Fruit fly (Drosophila melanogaster) whole organism, embryonic: ENCODE measurements around the gene CG46434.

ENCODE experiments used
- ATbp ChIP-seq: fragments of 200-800 bp; sonication (Bioruptor generic); optimal IDR thresholded peaks from 2 replicates; lab custom pipeline; 2017; ENCODE audit warnings: missing biosample characterization, mild to moderate bottlenecking, missing genetic modification characterization, missing genetic modification reagents
- Ada2b ChIP-seq: fragments of 200-800 bp; sonication (Bioruptor generic); IDR thresholded peaks from 2 replicates; pipeline ENCODE4 v1.3.6; 2022; ENCODE audit warnings: missing biosample characterization, missing genetic modification characterization
- Asciz ChIP-seq: fragments of 200-800 bp; sonication (Bioruptor generic); optimal IDR thresholded peaks from 2 replicates; lab custom pipeline; 2017; ENCODE audit warnings: missing biosample characterization, mild to moderate bottlenecking, missing genetic modification characterization, missing genetic modification reagents
- CG11085 ChIP-seq: fragments of 200-800 bp; sonication (Bioruptor generic); IDR thresholded peaks from 2 replicates; pipeline ENCODE4 v1.3.6; 2022; ENCODE audit warnings: missing biosample characterization, missing genetic modification characterization
- CG11560 ChIP-seq: fragments of 200-800 bp; sonication (Bioruptor generic); IDR thresholded peaks from 3 replicates; pipeline ENCODE4 v1.3.6; 2022; ENCODE audit warnings: missing biosample characterization, missing genetic modification characterization
- CG13296 ChIP-seq: fragments of 200-800 bp; sonication (Bioruptor generic); optimal IDR thresholded peaks from 3 replicates; lab custom pipeline; 2018; ENCODE audit warnings: missing biosample characterization, mild to moderate bottlenecking, missing genetic modification characterization
- CG14860 ChIP-seq: fragments of 200-800 bp; sonication (Bioruptor generic); IDR thresholded peaks from 3 replicates; pipeline ENCODE4 v1.3.6; 2022; ENCODE audit warnings: missing biosample characterization, missing genetic modification characterization; ENCODE audit not compliant: partially characterized antibody
- CG15011 ChIP-seq: fragments of 200-800 bp; sonication (Bioruptor generic); optimal IDR thresholded peaks from 3 replicates; lab custom pipeline; 2018; ENCODE audit warnings: missing biosample characterization, mild to moderate bottlenecking, missing genetic modification characterization
- CG15696 ChIP-seq: fragments of 200-800 bp; sonication (Bioruptor generic); optimal IDR thresholded peaks from 2 replicates; lab custom pipeline; 2019; ENCODE audit warnings: missing biosample characterization, mild to moderate bottlenecking, missing genetic modification characterization, moderate library complexity
- CG17359 ChIP-seq: fragments of 200-800 bp; sonication (Bioruptor generic); optimal IDR thresholded peaks from 3 replicates; lab custom pipeline; 2018; ENCODE audit warnings: missing biosample characterization, mild to moderate bottlenecking, missing genetic modification characterization, moderate library complexity
- CG17361 ChIP-seq: fragments of 200-800 bp; sonication (Bioruptor generic); IDR thresholded peaks from 3 replicates; pipeline ENCODE4 v1.3.6; 2022; ENCODE audit warnings: missing biosample characterization, missing genetic modification characterization
- CG17829 ChIP-seq: fragments of 200-800 bp; optimal IDR thresholded peaks from 2 replicates; lab custom pipeline; 2019; ENCODE audit warnings: missing biosample characterization, mild to moderate bottlenecking, missing genetic modification characterization, moderate library complexity
- CG17912 ChIP-seq: fragments of 200-800 bp; sonication (Bioruptor generic); optimal IDR thresholded peaks from 2 replicates; lab custom pipeline; 2018; ENCODE audit warnings: missing biosample characterization, mild to moderate bottlenecking, missing genetic modification characterization
- CG18599 ChIP-seq: fragments of 200-800 bp; sonication (Bioruptor generic); optimal IDR thresholded peaks from 3 replicates; lab custom pipeline; 2017; ENCODE audit warnings: missing biosample characterization, missing genetic modification characterization, mild to moderate bottlenecking, moderate library complexity, missing genetic modification reagents
- CG2678 ChIP-seq: fragments of 200-800 bp; sonication (Bioruptor generic); optimal IDR thresholded peaks from 3 replicates; lab custom pipeline; 2019; ENCODE audit warnings: missing biosample characterization, mild to moderate bottlenecking, missing genetic modification characterization, moderate library complexity
- CG2875 ChIP-seq: fragments of 200-800 bp; sonication (Bioruptor generic); optimal IDR thresholded peaks from 2 replicates; lab custom pipeline; 2017; ENCODE audit warnings: missing biosample characterization, mild to moderate bottlenecking, missing genetic modification characterization, missing genetic modification reagents
- CG3065 ChIP-seq: fragments of 200-800 bp; sonication (Bioruptor generic); optimal IDR thresholded peaks from 2 replicates; lab custom pipeline; 2016; ENCODE audit warnings: missing biosample characterization, missing genetic modification characterization
- CG31365 ChIP-seq: fragments of 200-800 bp; sonication (Bioruptor generic); optimal IDR thresholded peaks from 2 replicates; lab custom pipeline; 2018; ENCODE audit warnings: missing biosample characterization, mild to moderate bottlenecking, missing genetic modification characterization
- CG5953 ChIP-seq: fragments of 200-800 bp; sonication (Bioruptor generic); IDR thresholded peaks from 2 replicates; pipeline ENCODE4 v1.3.6; 2022; ENCODE audit warnings: missing biosample characterization, missing genetic modification characterization
- CG8281 ChIP-seq: fragments of 200-800 bp; sonication (Bioruptor generic); optimal IDR thresholded peaks from 2 replicates; lab custom pipeline; 2018; ENCODE audit warnings: missing biosample characterization, mild to moderate bottlenecking, missing genetic modification characterization, moderate library complexity
- CG8290 ChIP-seq, 3 experiments: fragments of 200-800 bp; sonication (Bioruptor generic); optimal IDR thresholded peaks; 2 replicates each; lab custom pipeline; 2016 to 2019; ENCODE audit warnings: missing biosample characterization in 3 of 3, missing genetic modification characterization in 3 of 3, mild to moderate bottlenecking in 2 of 3, moderate library complexity in 1 of 3
- D19B ChIP-seq: fragments of 200-800 bp; sonication (Bioruptor generic); optimal IDR thresholded peaks from 2 replicates; lab custom pipeline; 2017; ENCODE audit warnings: missing biosample characterization, mild to moderate bottlenecking, missing genetic modification characterization
- Dip3 ChIP-seq: fragments of 200-800 bp; sonication (Bioruptor generic); optimal IDR thresholded peaks from 3 replicates; lab custom pipeline; 2016; ENCODE audit warnings: missing biosample characterization, missing genetic modification characterization
- Fer1 ChIP-seq: fragments of 200-800 bp; sonication (Bioruptor generic); optimal IDR thresholded peaks from 2 replicates; lab custom pipeline; 2017; ENCODE audit warnings: missing biosample characterization, mild to moderate bottlenecking, missing genetic modification characterization
- Lpt ChIP-seq: fragments of >200 bp; optimal IDR thresholded peaks from 2 replicates; lab custom pipeline; 2018; ENCODE audit warnings: missing biosample characterization, missing genetic modification characterization
- Neu2 ChIP-seq: fragments of 200-800 bp; sonication (Bioruptor generic); optimal IDR thresholded peaks from 3 replicates; lab custom pipeline; 2016; ENCODE audit warnings: missing biosample characterization, missing genetic modification characterization, borderline replicate concordance
- Pdp1 ChIP-seq, 2 experiments: fragments of 200-800 bp; sonication (Bioruptor generic); optimal IDR thresholded peaks; 3 replicates each; lab custom pipeline; 2016; ENCODE audit warnings: missing biosample characterization in 2 of 2, missing genetic modification characterization in 2 of 2, mild to moderate bottlenecking in 1 of 2, moderate library complexity in 1 of 2
- Rfx ChIP-seq: fragments of 200-800 bp; sonication (Bioruptor generic); IDR thresholded peaks from 2 replicates; pipeline ENCODE4 v1.3.6; 2022; ENCODE audit warnings: missing biosample characterization, missing genetic modification characterization
- Sox102F ChIP-seq: fragments of 200-800 bp; sonication (Bioruptor generic); optimal IDR thresholded peaks from 2 replicates; lab custom pipeline; 2018; ENCODE audit warnings: missing biosample characterization, mild to moderate bottlenecking, missing genetic modification characterization, moderate library complexity
- YL-1 ChIP-seq: fragments of 200-800 bp; sonication (Bioruptor generic); optimal IDR thresholded peaks from 3 replicates; lab custom pipeline; 2017; ENCODE audit warnings: missing biosample characterization, mild to moderate bottlenecking, missing genetic modification characterization
- ato ChIP-seq: fragments of 200-800 bp; sonication (Bioruptor generic); IDR thresholded peaks from 2 replicates; pipeline ENCODE4 v1.3.6; 2022; ENCODE audit warnings: missing biosample characterization, missing genetic modification characterization; ENCODE audit not compliant: partially characterized antibody
- cato ChIP-seq: fragments of 200-800 bp; sonication (Bioruptor generic); optimal IDR thresholded peaks from 2 replicates; lab custom pipeline; 2016; ENCODE audit warnings: missing biosample characterization, missing genetic modification characterization, borderline replicate concordance
- corto ChIP-seq: fragments of 200-800 bp; sonication (Bioruptor generic); optimal IDR thresholded peaks from 2 replicates; lab custom pipeline; 2016; ENCODE audit warnings: missing biosample characterization, mild to moderate bottlenecking, missing genetic modification characterization, moderate library complexity
- dimm ChIP-seq: fragments of 200-800 bp; sonication (Bioruptor generic); IDR thresholded peaks from 2 replicates; pipeline ENCODE4 v1.3.6; 2022; ENCODE audit warnings: missing biosample characterization, missing genetic modification characterization
- dpn ChIP-seq, 2 experiments: fragments of 200-800 bp; sonication (Bioruptor generic); optimal IDR thresholded peaks; 3 replicates each; lab custom pipeline; 2016; ENCODE audit warnings: missing biosample characterization in 2 of 2, missing genetic modification characterization in 2 of 2
- dysf ChIP-seq: fragments of 200-800 bp; sonication (Bioruptor generic); IDR thresholded peaks from 3 replicates; pipeline ENCODE4 v1.3.6; 2022; ENCODE audit warnings: missing biosample characterization, missing genetic modification characterization
- fd3F ChIP-seq: fragments of 200-800 bp; sonication (Bioruptor generic); optimal IDR thresholded peaks from 2 replicates; lab custom pipeline; 2018; ENCODE audit warnings: missing biosample characterization, mild to moderate bottlenecking, missing genetic modification characterization, moderate library complexity
- fd96Cb ChIP-seq: fragments of 200-800 bp; sonication (Bioruptor generic); optimal IDR thresholded peaks from 2 replicates; lab custom pipeline; 2018; ENCODE audit warnings: missing biosample characterization, mild to moderate bottlenecking, missing genetic modification characterization, moderate library complexity
- grn ChIP-seq: fragments of 200-800 bp; sonication (Bioruptor generic); optimal IDR thresholded peaks from 3 replicates; lab custom pipeline; 2017; ENCODE audit warnings: missing biosample characterization, missing genetic modification characterization
- inv ChIP-seq: fragments of 200-800 bp; sonication (Bioruptor generic); IDR thresholded peaks from 2 replicates; pipeline ENCODE4 v1.3.6; 2022; ENCODE audit warnings: missing biosample characterization, missing genetic modification characterization; ENCODE audit not compliant: partially characterized antibody
- run ChIP-seq: fragments of 200-800 bp; sonication (Bioruptor generic); optimal IDR thresholded peaks from 3 replicates; lab custom pipeline; 2018; ENCODE audit warnings: missing biosample characterization, mild to moderate bottlenecking, missing genetic modification characterization
- sd ChIP-seq: fragments of 200-800 bp; sonication (Bioruptor generic); optimal IDR thresholded peaks from 3 replicates; lab custom pipeline; 2018; ENCODE audit warnings: missing biosample characterization, mild to moderate bottlenecking, missing genetic modification characterization, moderate library complexity
- sima ChIP-seq: fragments of 200-800 bp; sonication (Bioruptor generic); optimal IDR thresholded peaks from 2 replicates; lab custom pipeline; 2016; ENCODE audit warnings: missing biosample characterization, missing genetic modification characterization
- slbo ChIP-seq: fragments of 200-800 bp; sonication (Bioruptor generic); IDR thresholded peaks from 2 replicates; pipeline ENCODE4 v1.3.6; 2022; ENCODE audit warnings: missing biosample characterization, missing genetic modification characterization
- sob ChIP-seq: fragments of 200-800 bp; sonication (Bioruptor generic); IDR thresholded peaks from 2 replicates; pipeline ENCODE4 v1.3.6; 2022; ENCODE audit warnings: missing biosample characterization, missing genetic modification characterization
- stwl ChIP-seq: fragments of 200-800 bp; sonication (Bioruptor generic); optimal IDR thresholded peaks from 3 replicates; lab custom pipeline; 2018; ENCODE audit warnings: missing biosample characterization, mild to moderate bottlenecking, missing genetic modification characterization, moderate library complexity
- tll ChIP-seq, 2 experiments: fragments of 200-800 bp in 1 of 2; fragments of >200 bp in 1 of 2; sonication (Bioruptor generic) in 1 of 2; optimal IDR thresholded peaks; 2 replicates each; lab custom pipeline; 2017 to 2019; ENCODE audit warnings: missing biosample characterization in 2 of 2, missing genetic modification characterization in 2 of 2, mild to moderate bottlenecking in 1 of 2, moderate library complexity in 1 of 2
- unpg ChIP-seq: fragments of 200-800 bp; sonication (Bioruptor generic); optimal IDR thresholded peaks from 3 replicates; lab custom pipeline; 2018; ENCODE audit warnings: missing biosample characterization, mild to moderate bottlenecking, missing genetic modification characterization, moderate library complexity

CG46434 gene

dm6 chr3L:19512672-19513071 is 31.3 kb downstream of the CG46434 start (continued):
- TF ChIP-seq CG13296, result no peak
- TF ChIP-seq dysf (GFP tag; lab: Robert Waterston, UW), result 0 out of 3 replicates have a peak, but pooled peaks have one; percentile 19
- TF ChIP-seq Rfx, result 0 out of 2 replicates have a peak, but pooled peaks have one; percentile 32
- no peak for TF ChIP-seq CG31365 (tag; lab: Kevin White, UChicago)
- no peak for TF ChIP-seq cato (GFP tag; lab: Kevin White, UChicago)
- TF ChIP-seq CG8281 (tag; lab: Kevin White, UChicago), result no peak
- no peak for TF ChIP-seq Dip3
- peak; percentile 16 for TF ChIP-seq CG18599 (GFP tag; lab: Kevin White, UChicago)
- TF ChIP-seq CG17361 (GFP tag; lab: Robert Waterston, UW), result no peak
- no peak for TF ChIP-seq CG14860 (GFP tag; lab: Robert Waterston, UW)
- no peak for TF ChIP-seq fd3F
- no peak for TF ChIP-seq dpn (GFP tag; optimal IDR thresholded peaks at IDR 0.05; lab: Kevin White, UChicago)

DNA sequence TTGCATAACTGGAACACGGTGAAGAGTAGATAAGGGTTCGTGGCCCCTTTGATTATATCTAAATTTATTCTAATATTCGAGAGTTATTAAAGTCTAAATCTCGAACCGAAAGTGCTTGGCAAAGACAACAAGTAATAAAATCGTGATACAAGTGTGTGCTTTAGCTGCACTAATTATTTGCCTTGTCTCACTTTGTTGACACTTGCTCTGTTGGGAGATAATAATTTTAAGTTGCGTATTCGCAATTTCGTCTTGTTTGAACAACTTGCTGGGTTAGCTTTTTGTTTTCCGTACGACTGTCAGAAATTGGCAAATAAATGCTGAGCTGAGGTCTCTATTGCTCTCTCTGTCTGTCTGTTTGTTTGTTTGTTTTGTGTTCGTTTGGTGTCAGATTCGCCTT is 39.3 kb downstream of the CG46434 start:
- TF ChIP-seq CG15011 (no peak), CG11560 (tag; lab: Robert Waterston, UW) (no peak), Sox102F (GFP tag; lab: Kevin White, UChicago) (no peak), YL-1 (GFP tag; lab: Kevin White, UChicago) (no peak), sob (GFP tag; lab: Robert Waterston, UW) (0 out of 2 replicates have a peak, but pooled peaks have one; percentile 33), Lpt (GFP tag; lab: Kevin White, UChicago) (no peak), CG17359 (no peak), tll (GFP tag; optimal IDR thresholded peaks at IDR 0.05; lab: Kevin White, UChicago) (no peak), fd96Cb (tag; lab: Kevin White, UChicago) (no peak), CG11085 (GFP tag; lab: Robert Waterston, UW) (no peak), dimm (GFP tag; lab: Robert Waterston, UW) (no peak), run (no peak), grn (GFP tag; lab: Kevin White, UChicago) (no peak), CG15696 (tag; lab: Kevin White, UChicago) (no peak), corto (GFP tag; lab: Kevin White, UChicago) (no peak), Ada2b (GFP tag; lab: Robert Waterston, UW) (no peak), Fer1 (peak; percentile 29), stwl (no peak), CG2875 (GFP tag; lab: Kevin White, UChicago) (no peak), CG5953 (GFP tag; lab: Robert Waterston, UW) (no peak), sima (no peak), inv (GFP tag; lab: Robert Waterston, UW) (no peak), CG8290 (GFP tag; optimal IDR thresholded peaks at IDR 0.05; lab: Kevin White, UChicago) (no peak), CG8290 (tag; optimal IDR thresholded peaks at IDR 0.05; lab: Kevin White, UChicago) (peak in 1 of 2 experiments; percentile 29), CG17829 (tag; lab: Kevin White, UChicago) (no peak), CG3065 (GFP tag; lab: Kevin White, UChicago) (no peak), Neu2 (GFP tag; lab: Kevin White, UChicago) (no peak), unpg (GFP tag; lab: Kevin White, UChicago) (no peak), Pdp1 (GFP tag; optimal IDR thresholded peaks at IDR 0.05; lab: Kevin White, UChicago) (no peak), D19B (GFP tag; lab: Kevin White, UChicago) (no peak), sd (tag; lab: Kevin White, UChicago) (no peak), slbo (GFP tag; lab: Robert Waterston, UW) (no peak), CG17912 (GFP tag; lab: Kevin White, UChicago) (no peak), Asciz (peak; percentile 14), CG2678 (tag; lab: Kevin White, UChicago) (peak; percentile 38), CG31365 (tag; lab: Kevin White, UChicago) (no peak), ATbp (GFP tag; lab: Kevin White, UChicago) (peak; percentile 3), ato (no peak)
